Worm (Caenorhabditis elegans) whole organism, late embryonic: Measurements from ENCODE around the gene C50C3.19.

Source experiments
- K02D7.2 ChIP-seq: sonication (generic microtip); optimal IDR thresholded peaks from 2 replicates; lab custom pipeline; 2017; ENCODE audit warnings: mild to moderate bottlenecking, missing genetic modification characterization, missing compliant biosample characterization
- ama-1 ChIP-seq: fragments of 150-350 bp; optimal IDR thresholded peaks from 2 replicates; lab custom pipeline; 2014
- dve-1 ChIP-seq: sonication (generic microtip); optimal IDR thresholded peaks from 2 replicates; lab custom pipeline; 2017; ENCODE audit warnings: antibody characterized with exemption, mild to moderate bottlenecking, missing genetic modification characterization, missing compliant biosample characterization
- ets-4 ChIP-seq: sonication (generic microtip); optimal IDR thresholded peaks from 2 replicates; lab custom pipeline; 2016; ENCODE audit warnings: missing genetic modification characterization, missing compliant biosample characterization
- nhr-11 ChIP-seq: fragments of 150-350 bp; optimal IDR thresholded peaks from 2 replicates; lab custom pipeline; 2014; ENCODE audit warnings: missing biosample characterization, missing genetic modification characterization
- pag-3 ChIP-seq: sonication (generic microtip); optimal IDR thresholded peaks from 2 replicates; lab custom pipeline; 2016; ENCODE audit warnings: missing compliant biosample characterization, missing genetic modification characterization, borderline replicate concordance
- pha-2 ChIP-seq: sonication (generic microtip); optimal IDR thresholded peaks from 2 replicates; lab custom pipeline; 2017; ENCODE audit warnings: mild to moderate bottlenecking, missing genetic modification characterization, missing compliant biosample characterization
- syd-9 ChIP-seq: sonication (generic microtip); optimal IDR thresholded peaks from 2 replicates; lab custom pipeline; 2016; ENCODE audit warnings: mild to moderate bottlenecking, missing genetic modification characterization, moderate library complexity, missing compliant biosample characterization

DNA sequence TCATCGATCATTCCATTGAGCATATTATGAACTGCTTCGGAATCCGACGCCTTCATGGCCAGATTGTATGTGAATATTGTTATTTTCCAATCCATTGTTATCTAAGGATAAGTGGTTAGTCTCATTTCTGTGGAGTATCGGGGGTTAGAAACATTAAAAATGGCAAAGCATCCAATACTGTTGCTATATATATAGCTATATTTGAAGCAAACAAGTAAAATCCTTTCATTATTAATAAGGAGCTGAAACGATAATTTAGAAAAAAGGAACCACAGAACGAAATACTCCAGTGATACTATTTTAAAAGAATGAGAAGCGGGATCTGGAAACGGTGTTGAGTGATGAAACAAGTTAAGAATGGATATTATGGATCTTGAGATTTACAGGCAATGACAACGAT, 29.4 kb upstream of the C50C3.19 start, which contains the start of gene inpp-5K:
- TF ChIP-seq pha-2 (no peak), ets-4 (no peak), pag-3 (tag; lab: Kevin White, UChicago) (no peak), dve-1 (tag; lab: Kevin White, UChicago) (no peak), K02D7.2 (tag; lab: Kevin White, UChicago) (no peak), ama-1 (no peak), nhr-11 (tag; lab: Kevin White, UChicago) (no peak), syd-9 (tag; lab: Kevin White, UChicago) (no peak)
